Fruit fly (Drosophila melanogaster) whole organism, embryonic: ENCODE data around the gene CG17364.

Source experiments
- ATbp ChIP-seq: fragments of 200-800 bp; sonication (Bioruptor generic); optimal IDR thresholded peaks from 2 replicates; lab custom pipeline; 2017; ENCODE audit warnings: missing biosample characterization, mild to moderate bottlenecking, missing genetic modification characterization, missing genetic modification reagents
- Ada2b ChIP-seq: fragments of 200-800 bp; sonication (Bioruptor generic); IDR thresholded peaks from 2 replicates; pipeline ENCODE4 v1.3.6; 2022; ENCODE audit warnings: missing biosample characterization, missing genetic modification characterization
- Adf1 ChIP-seq: fragments of 200-800 bp; sonication (Bioruptor generic); IDR thresholded peaks from 2 replicates; pipeline ENCODE4 v1.3.6; 2022; ENCODE audit warnings: missing biosample characterization, missing genetic modification characterization
- CG10543 ChIP-seq: fragments of 200-800 bp; sonication (Bioruptor generic); optimal IDR thresholded peaks from 3 replicates; lab custom pipeline; 2017; ENCODE audit warnings: missing biosample characterization, mild to moderate bottlenecking, missing genetic modification characterization, moderate library complexity
- CG10565 ChIP-seq: fragments of 200-800 bp; sonication (Bioruptor generic); optimal IDR thresholded peaks from 3 replicates; lab custom pipeline; 2016; ENCODE audit warnings: missing biosample characterization, mild to moderate bottlenecking, missing genetic modification characterization
- CG13123 ChIP-seq: fragments of 200-800 bp; sonication (Bioruptor generic); optimal IDR thresholded peaks from 2 replicates; lab custom pipeline; 2016; ENCODE audit warnings: missing biosample characterization, missing genetic modification characterization
- CG13287 ChIP-seq: fragments of 200-800 bp; sonication (Bioruptor generic); IDR thresholded peaks from 2 replicates; pipeline ENCODE4 v1.3.6; 2022; ENCODE audit warnings: missing biosample characterization, missing genetic modification characterization; ENCODE audit not compliant: partially characterized antibody
- CG13894 ChIP-seq: fragments of 200-800 bp; sonication (Bioruptor generic); optimal IDR thresholded peaks from 3 replicates; lab custom pipeline; 2018; ENCODE audit warnings: missing biosample characterization, mild to moderate bottlenecking, missing genetic modification characterization, moderate library complexity
- CG14667 ChIP-seq: fragments of 200-800 bp; sonication (Bioruptor generic); IDR thresholded peaks from 2 replicates; pipeline ENCODE4 v1.3.6; 2022; ENCODE audit warnings: missing biosample characterization, missing genetic modification characterization
- CG15601 ChIP-seq: fragments of 200-800 bp; sonication (Bioruptor generic); optimal IDR thresholded peaks from 3 replicates; lab custom pipeline; 2019; ENCODE audit warnings: missing biosample characterization, mild to moderate bottlenecking, missing genetic modification characterization, moderate library complexity
- CG1603 ChIP-seq: fragments of 200-800 bp; sonication (Bioruptor generic); optimal IDR thresholded peaks from 2 replicates; lab custom pipeline; 2019; ENCODE audit warnings: missing biosample characterization, mild to moderate bottlenecking, missing genetic modification characterization, moderate library complexity
- CG16779 ChIP-seq: fragments of 200-800 bp; sonication (Bioruptor generic); IDR thresholded peaks from 2 replicates; pipeline ENCODE4 v1.3.6; 2022; ENCODE audit warnings: missing biosample characterization, missing genetic modification characterization
- CG30403 ChIP-seq: fragments of 200-800 bp; sonication (Bioruptor generic); optimal IDR thresholded peaks from 3 replicates; lab custom pipeline; 2016; ENCODE audit warnings: missing biosample characterization, missing genetic modification characterization
- CG31388 ChIP-seq: fragments of 200-800 bp; sonication (Bioruptor generic); optimal IDR thresholded peaks from 2 replicates; lab custom pipeline; 2016; ENCODE audit warnings: missing biosample characterization, missing genetic modification characterization
- CG31441 ChIP-seq: fragments of 200-800 bp; sonication (Bioruptor generic); IDR thresholded peaks from 2 replicates; pipeline ENCODE4 v1.3.6; 2022; ENCODE audit warnings: missing biosample characterization, missing genetic modification characterization
- CG43689 ChIP-seq: fragments of 200-800 bp; sonication (Bioruptor generic); IDR thresholded peaks from 2 replicates; pipeline ENCODE4 v1.3.6; 2022; ENCODE audit warnings: missing biosample characterization, missing genetic modification characterization
- CG6689 ChIP-seq: fragments of 200-800 bp; sonication (Bioruptor generic); IDR thresholded peaks from 2 replicates; pipeline ENCODE4 v1.3.6; 2022; ENCODE audit warnings: missing biosample characterization, missing genetic modification characterization
- CG6854 ChIP-seq: fragments of 200-800 bp; sonication (Bioruptor generic); optimal IDR thresholded peaks from 3 replicates; lab custom pipeline; 2017; ENCODE audit warnings: missing biosample characterization, mild to moderate bottlenecking, missing genetic modification characterization
- CG7839 ChIP-seq: fragments of 200-800 bp; sonication (Bioruptor generic); optimal IDR thresholded peaks from 3 replicates; lab custom pipeline; 2018; ENCODE audit warnings: missing biosample characterization, mild to moderate bottlenecking, missing genetic modification characterization, moderate library complexity
- CG8281 ChIP-seq: fragments of 200-800 bp; sonication (Bioruptor generic); optimal IDR thresholded peaks from 2 replicates; lab custom pipeline; 2018; ENCODE audit warnings: missing biosample characterization, mild to moderate bottlenecking, missing genetic modification characterization, moderate library complexity
- CG9727 ChIP-seq: fragments of 200-800 bp; sonication (Bioruptor generic); optimal IDR thresholded peaks from 3 replicates; lab custom pipeline; 2017; ENCODE audit warnings: missing biosample characterization, mild to moderate bottlenecking, missing genetic modification characterization
- Dad ChIP-seq: fragments of 200-800 bp; sonication (Bioruptor generic); optimal IDR thresholded peaks from 3 replicates; lab custom pipeline; 2016; ENCODE audit warnings: missing biosample characterization, missing genetic modification characterization
- Ets97D ChIP-seq: fragments of 200-800 bp; sonication (Bioruptor generic); optimal IDR thresholded peaks from 3 replicates; lab custom pipeline; 2016; ENCODE audit warnings: missing biosample characterization, missing genetic modification characterization
- Fer3 ChIP-seq: fragments of 200-800 bp; sonication (Bioruptor generic); optimal IDR thresholded peaks from 2 replicates; lab custom pipeline; 2018; ENCODE audit warnings: missing biosample characterization, mild to moderate bottlenecking, missing genetic modification characterization, moderate library complexity
- HLHmδ ChIP-seq: fragments of 200-800 bp; sonication (Bioruptor generic); optimal IDR thresholded peaks from 2 replicates; lab custom pipeline; 2018; ENCODE audit warnings: missing biosample characterization, mild to moderate bottlenecking, missing genetic modification characterization, moderate library complexity
- Hmr ChIP-seq: fragments of 200-800 bp; sonication (Bioruptor generic); optimal IDR thresholded peaks from 3 replicates; lab custom pipeline; 2017; ENCODE audit warnings: mild to moderate bottlenecking, missing biosample characterization, missing genetic modification reagents, missing genetic modification characterization
- Mes4 ChIP-seq: fragments of 200-800 bp; sonication (Bioruptor generic); optimal IDR thresholded peaks from 2 replicates; lab custom pipeline; 2016; ENCODE audit warnings: missing biosample characterization, missing genetic modification characterization
- Mrtf ChIP-seq: fragments of 200-800 bp; sonication (Bioruptor generic); IDR thresholded peaks from 3 replicates; pipeline ENCODE4 v1.3.6; 2022; ENCODE audit warnings: missing biosample characterization, missing genetic modification characterization
- Neu2 ChIP-seq: fragments of 200-800 bp; sonication (Bioruptor generic); optimal IDR thresholded peaks from 3 replicates; lab custom pipeline; 2016; ENCODE audit warnings: missing biosample characterization, missing genetic modification characterization, borderline replicate concordance
- Side ChIP-seq: fragments of 200-800 bp; sonication (Bioruptor generic); optimal IDR thresholded peaks from 2 replicates; lab custom pipeline; 2016; ENCODE audit warnings: missing biosample characterization, missing genetic modification characterization
- Sox102F ChIP-seq: fragments of 200-800 bp; sonication (Bioruptor generic); optimal IDR thresholded peaks from 2 replicates; lab custom pipeline; 2018; ENCODE audit warnings: missing biosample characterization, mild to moderate bottlenecking, missing genetic modification characterization, moderate library complexity
- Tbp ChIP-seq: fragments of >200 bp; optimal IDR thresholded peaks from 2 replicates; lab custom pipeline; 2018; ENCODE audit warnings: missing biosample characterization, missing genetic modification characterization
- Usf ChIP-seq: fragments of 200-800 bp; sonication (Bioruptor generic); optimal IDR thresholded peaks from 2 replicates; lab custom pipeline; 2017; ENCODE audit warnings: missing genotype, missing biosample characterization, missing genetic modification characterization
- abd-A ChIP-seq: fragments of 200-800 bp; sonication (Bioruptor generic); optimal IDR thresholded peaks from 3 replicates; lab custom pipeline; 2019; ENCODE audit warnings: missing biosample characterization, mild to moderate bottlenecking, missing genetic modification characterization, moderate library complexity
- aop ChIP-seq: fragments of 200-800 bp; sonication (Bioruptor generic); IDR thresholded peaks from 2 replicates; pipeline ENCODE4 v1.3.6; 2022; ENCODE audit warnings: missing biosample characterization, missing genetic modification characterization
- bbx ChIP-seq: fragments of 200-800 bp; sonication (Bioruptor generic); IDR thresholded peaks from 2 replicates; pipeline ENCODE4 v1.3.6; 2022; ENCODE audit warnings: missing biosample characterization, missing genetic modification characterization; ENCODE audit not compliant: partially characterized antibody
- bowl ChIP-seq: fragments of 200-800 bp; sonication (Bioruptor generic); IDR thresholded peaks from 2 replicates; pipeline ENCODE4 v1.3.6; 2022; ENCODE audit warnings: missing biosample characterization, missing genetic modification characterization
- cg ChIP-seq: fragments of 200-800 bp; sonication (Bioruptor generic); optimal IDR thresholded peaks from 3 replicates; lab custom pipeline; 2019; ENCODE audit warnings: missing biosample characterization, mild to moderate bottlenecking, missing genetic modification characterization, moderate library complexity
- cwo ChIP-seq: fragments of 200-800 bp; sonication (Bioruptor generic); optimal IDR thresholded peaks from 3 replicates; lab custom pipeline; 2017; ENCODE audit warnings: missing biosample characterization, missing genetic modification characterization, mild to moderate bottlenecking, moderate library complexity, missing genetic modification reagents
- dmrt11E ChIP-seq: fragments of 200-800 bp; sonication (Bioruptor generic); optimal IDR thresholded peaks from 3 replicates; lab custom pipeline; 2018; ENCODE audit warnings: missing biosample characterization, mild to moderate bottlenecking, missing genetic modification characterization, moderate library complexity
- ewg ChIP-seq: fragments of 200-800 bp; sonication (Bioruptor generic); optimal IDR thresholded peaks from 3 replicates; lab custom pipeline; 2017; ENCODE audit warnings: mild to moderate bottlenecking, missing biosample characterization, missing genetic modification reagents, missing genetic modification characterization
- fd3F ChIP-seq: fragments of 200-800 bp; sonication (Bioruptor generic); optimal IDR thresholded peaks from 2 replicates; lab custom pipeline; 2018; ENCODE audit warnings: missing biosample characterization, mild to moderate bottlenecking, missing genetic modification characterization, moderate library complexity
- gce ChIP-seq: fragments of 200-800 bp; sonication (Bioruptor generic); IDR thresholded peaks from 3 replicates; pipeline ENCODE4 v1.3.6; 2022; ENCODE audit warnings: missing biosample characterization, missing genetic modification characterization
- gro ChIP-seq: fragments of 200-800 bp; sonication (Bioruptor generic); optimal IDR thresholded peaks from 2 replicates; lab custom pipeline; 2016; ENCODE audit warnings: missing biosample characterization, missing genetic modification characterization
- nerfin-1 ChIP-seq: fragments of 200-800 bp; sonication (Bioruptor generic); optimal IDR thresholded peaks from 3 replicates; lab custom pipeline; 2019; ENCODE audit warnings: missing biosample characterization, mild to moderate bottlenecking, missing genetic modification characterization, moderate library complexity
- nerfin-2 ChIP-seq: fragments of 200-800 bp; sonication (Bioruptor generic); IDR thresholded peaks from 2 replicates; pipeline ENCODE4 v1.3.6; 2022; ENCODE audit warnings: missing biosample characterization, missing genetic modification characterization; ENCODE audit not compliant: partially characterized antibody
- pum ChIP-seq: fragments of 200-800 bp; sonication (Bioruptor generic); optimal IDR thresholded peaks from 2 replicates; lab custom pipeline; 2016; ENCODE audit warnings: missing biosample characterization, missing genetic modification characterization
- sens ChIP-seq: fragments of 200-800 bp; sonication (Bioruptor generic); peaks from one replicate; lab custom pipeline; 2016; ENCODE audit warnings: missing biosample characterization, missing genetic modification characterization
- toy ChIP-seq: fragments of 200-800 bp; sonication (Bioruptor generic); IDR thresholded peaks from 2 replicates; pipeline ENCODE4 v1.3.6; 2022; ENCODE audit warnings: missing biosample characterization, missing genetic modification characterization

The CG17364 gene

dm6 chr3L:13938470-13939150 is 54.6 kb downstream of the CG17364 start:
- TF ChIP-seq Fer3 (tag; lab: Kevin White, UChicago) = peak; percentile 74
- peak; percentile 27 for TF ChIP-seq CG10565 (GFP tag; lab: Kevin White, UChicago)
- no peak; the same call in 1 of the 2 replicates for TF ChIP-seq bbx
- TF ChIP-seq CG13123 = peak; percentile 73
- peak; percentile 90 for TF ChIP-seq Usf
- TF ChIP-seq CG31388 (GFP tag; lab: Kevin White, UChicago) = peak; percentile 51
- peak; percentile 93 for TF ChIP-seq CG30403 (GFP tag; lab: Kevin White, UChicago)
- no peak for TF ChIP-seq CG13894
- TF ChIP-seq Mes4 (GFP tag; lab: Kevin White, UChicago) = peak; percentile 87
- TF ChIP-seq bowl (GFP tag; lab: Robert Waterston, UW) = no peak
- TF ChIP-seq cwo (GFP tag; lab: Kevin White, UChicago) = peak; percentile 86
- peak; percentile 91 for TF ChIP-seq CG6689 (GFP tag; lab: Robert Waterston, UW)
- TF ChIP-seq CG43689 (GFP tag; lab: Robert Waterston, UW) = peak; percentile 11; the same call in 1 of the 2 replicates
- TF ChIP-seq ATbp = peak; percentile 75
- TF ChIP-seq nerfin-2 (GFP tag; lab: Robert Waterston, UW) = no peak
- TF ChIP-seq CG13287 (GFP tag; lab: Robert Waterston, UW) = no peak
- TF ChIP-seq Neu2 (GFP tag; lab: Kevin White, UChicago) = peak; percentile 59
- no peak for TF ChIP-seq aop (GFP tag; lab: Robert Waterston, UW)
- peak; percentile 83 for TF ChIP-seq CG15601 (tag; lab: Kevin White, UChicago)
- TF ChIP-seq CG14667 = peak; percentile 66; the same call in 1 of the 2 replicates
- peak; percentile 92 for TF ChIP-seq gro
- TF ChIP-seq CG8281 = peak; percentile 74
- no peak for TF ChIP-seq Adf1 (GFP tag; lab: Robert Waterston, UW)
- TF ChIP-seq Ets97D (GFP tag; lab: Kevin White, UChicago) = peak; percentile 10
- TF ChIP-seq ewg (GFP tag; lab: Kevin White, UChicago) = peak; percentile 77
- TF ChIP-seq Hmr (GFP tag; lab: Kevin White, UChicago) = peak; percentile 88
- peak; percentile 77 for TF ChIP-seq dmrt11E (tag; lab: Kevin White, UChicago)
- TF ChIP-seq Dad (GFP tag; lab: Kevin White, UChicago) = peak; percentile 89
- TF ChIP-seq CG10543 (GFP tag; lab: Kevin White, UChicago) = peak; percentile 93
- peak; percentile 84 for TF ChIP-seq CG6854 (GFP tag; lab: Kevin White, UChicago)
- no peak for TF ChIP-seq abd-A
- no peak for TF ChIP-seq HLHmδ
- no peak for TF ChIP-seq Tbp
- TF ChIP-seq Ada2b (GFP tag; lab: Robert Waterston, UW) = peak; percentile 51
- TF ChIP-seq Sox102F (GFP tag; lab: Kevin White, UChicago) = peak; percentile 86
- TF ChIP-seq gce = peak; percentile 58; the same call in 1 of the 3 replicates
- peak; percentile 93 for TF ChIP-seq CG7839 (tag; lab: Kevin White, UChicago)
- TF ChIP-seq CG1603 = peak; percentile 29
- TF ChIP-seq pum (GFP tag; lab: Kevin White, UChicago) = peak; percentile 86
- TF ChIP-seq CG16779 (GFP tag; lab: Robert Waterston, UW) = no peak
- TF ChIP-seq cg (GFP tag; lab: Kevin White, UChicago) = no peak
- peak; percentile 90 for TF ChIP-seq Side (GFP tag; lab: Kevin White, UChicago)
- peak; percentile 90 for TF ChIP-seq CG9727 (GFP tag; lab: Kevin White, UChicago)
- 0 out of 3 replicates have a peak, but pooled peaks have one; percentile 60 for TF ChIP-seq Mrtf (GFP tag; lab: Robert Waterston, UW)
- peak; percentile 19; the same call in 1 of the 2 replicates for TF ChIP-seq toy (GFP tag; lab: Robert Waterston, UW)
- TF ChIP-seq fd3F (GFP tag; lab: Kevin White, UChicago) = peak; percentile 84
- peak; percentile 99 for TF ChIP-seq sens (GFP tag; lab: Kevin White, UChicago)
- TF ChIP-seq nerfin-1 (tag; lab: Kevin White, UChicago) = peak; percentile 90
- TF ChIP-seq CG31441 (GFP tag; lab: Robert Waterston, UW) = peak; percentile 92
